Worm (Caenorhabditis elegans): ENCODE data around the gene ZK632.11.

DNA sequence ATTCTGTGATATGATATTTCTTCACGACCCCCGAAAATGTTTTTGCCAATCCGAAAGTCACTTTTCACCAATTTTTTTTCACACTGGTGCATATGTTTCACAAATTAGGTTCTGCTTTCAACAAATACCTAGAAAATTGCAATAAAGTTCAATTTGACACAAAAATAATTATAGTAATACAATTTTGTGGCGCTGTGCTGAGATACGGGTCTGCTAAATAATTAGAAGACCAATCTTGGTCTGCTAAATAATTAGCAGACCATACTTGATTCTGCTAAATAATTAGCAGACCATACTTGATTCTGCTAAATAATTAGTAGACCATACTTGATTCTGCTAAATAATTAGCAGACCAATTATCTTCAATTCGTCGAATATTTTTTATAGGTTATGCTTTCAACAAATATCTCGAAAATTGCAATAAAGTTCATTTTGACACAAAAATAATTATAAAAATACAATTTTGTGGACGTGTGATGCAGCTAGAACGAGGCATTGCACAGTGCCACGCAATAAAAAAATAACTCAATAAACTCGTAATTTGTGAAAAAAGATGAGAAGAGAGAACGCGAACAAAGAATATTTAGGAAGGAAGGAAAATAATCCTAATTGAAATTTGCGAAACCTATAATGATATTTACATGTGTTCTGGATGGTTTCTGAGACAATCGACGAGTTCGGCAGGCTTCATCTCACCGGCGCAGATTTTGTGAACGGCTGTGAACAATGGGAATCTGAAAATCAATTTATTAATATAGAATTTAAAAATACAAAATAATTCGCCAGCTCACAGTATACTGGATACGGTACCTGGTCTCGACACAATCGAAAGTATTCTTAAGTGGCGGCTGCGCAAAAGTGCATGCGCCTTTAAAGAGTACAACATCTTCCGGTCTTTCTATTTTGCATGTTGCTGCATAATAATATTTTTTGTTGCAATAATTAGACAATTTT, 26.2 kb downstream of the ZK632.11 start:
- no peak for TF ChIP-seq nhr-23 (tag; optimal IDR thresholded peaks at IDR 0.05)
- TF ChIP-seq ceh-82 (tag; optimal IDR thresholded peaks at IDR 0.05) = no peak
